Fruit fly (Drosophila melanogaster) whole organism, adult: ENCODE measurements around the gene CG44303.
A peak's percentile ranks its signal among the peaks of the same experiment; 100 is the strongest.

ENCODE experiments used
- CG11617 ChIP-seq: fragments of 200-800 bp; sonication (Bioruptor generic); optimal IDR thresholded peaks from 2 replicates; lab custom pipeline; 2017; ENCODE audit warnings: mild to moderate bottlenecking, missing biosample characterization, missing genetic modification reagents, missing genetic modification characterization
- CG12768 ChIP-seq: fragments of 200-800 bp; sonication (Bioruptor generic); optimal IDR thresholded peaks from 2 replicates; lab custom pipeline; 2017; ENCODE audit warnings: missing biosample characterization, missing genetic modification characterization, mild to moderate bottlenecking, moderate library complexity, missing genetic modification reagents
- CG14711 ChIP-seq: fragments of 200-800 bp; sonication (Bioruptor generic); optimal IDR thresholded peaks from 2 replicates; lab custom pipeline; 2018; ENCODE audit warnings: missing biosample characterization, mild to moderate bottlenecking, missing genetic modification characterization, moderate library complexity
- CG1620 ChIP-seq: fragments of 200-800 bp; sonication (Bioruptor generic); optimal IDR thresholded peaks from 2 replicates; lab custom pipeline; 2016; ENCODE audit warnings: missing biosample characterization, missing genetic modification characterization
- CG33017 ChIP-seq: fragments of 200-800 bp; sonication (Bioruptor generic); optimal IDR thresholded peaks from 2 replicates; lab custom pipeline; 2018; ENCODE audit warnings: missing biosample characterization, mild to moderate bottlenecking, missing genetic modification characterization, moderate library complexity
- CG5204 ChIP-seq: fragments of 200-800 bp; sonication (Bioruptor generic); optimal IDR thresholded peaks from 2 replicates; lab custom pipeline; 2016; ENCODE audit warnings: missing biosample characterization, missing genetic modification characterization
- CG7045 ChIP-seq: fragments of 200-800 bp; sonication (Bioruptor generic); optimal IDR thresholded peaks from 2 replicates; lab custom pipeline; 2017; ENCODE audit warnings: missing biosample characterization, mild to moderate bottlenecking, missing genetic modification characterization
- CG7101 ChIP-seq: fragments of 200-800 bp; sonication (Bioruptor generic); optimal IDR thresholded peaks from 2 replicates; lab custom pipeline; 2018; ENCODE audit warnings: missing biosample characterization, mild to moderate bottlenecking, missing genetic modification characterization, moderate library complexity
- Clk ChIP-seq: fragments of 200-800 bp; sonication (Bioruptor generic); optimal IDR thresholded peaks from 2 replicates; lab custom pipeline; 2017; ENCODE audit warnings: missing biosample characterization, missing genetic modification characterization
- Crg-1 ChIP-seq: fragments of 200-800 bp; sonication (Bioruptor generic); optimal IDR thresholded peaks from 2 replicates; lab custom pipeline; 2016; ENCODE audit warnings: missing biosample characterization, missing genetic modification characterization
- Hr96 ChIP-seq: fragments of 200-800 bp; sonication (Bioruptor generic); optimal IDR thresholded peaks from 2 replicates; lab custom pipeline; 2016; ENCODE audit warnings: missing biosample characterization, missing genetic modification characterization
- Mnt ChIP-seq: fragments of 200-800 bp; sonication (Bioruptor generic); optimal IDR thresholded peaks from 2 replicates; lab custom pipeline; 2016; ENCODE audit warnings: missing biosample characterization, mild to moderate bottlenecking, missing genetic modification characterization
- bab1 ChIP-seq: fragments of 200-800 bp; sonication (Bioruptor generic); optimal IDR thresholded peaks from 3 replicates; lab custom pipeline; 2019; ENCODE audit warnings: missing biosample characterization, mild to moderate bottlenecking, missing genetic modification characterization, moderate library complexity
- cic ChIP-seq: fragments of 200-800 bp; sonication (Bioruptor generic); optimal IDR thresholded peaks from 2 replicates; lab custom pipeline; 2017; ENCODE audit warnings: missing biosample characterization, mild to moderate bottlenecking, missing genetic modification characterization, moderate library complexity
- cnc ChIP-seq, 2 experiments: fragments of >200 bp; optimal IDR thresholded peaks; 2 replicates each; lab custom pipeline; 2017
- kay ChIP-seq: fragments of 200-800 bp; sonication (Bioruptor generic); peaks from one replicate; lab custom pipeline; 2016; ENCODE audit warnings: missing biosample characterization, missing genetic modification characterization, borderline replicate concordance
- ovo ChIP-seq: fragments of 200-800 bp; sonication (Bioruptor generic); optimal IDR thresholded peaks from 2 replicates; lab custom pipeline; 2016; ENCODE audit warnings: missing biosample characterization, missing genetic modification characterization
- pad ChIP-seq: fragments of 200-800 bp; sonication (Bioruptor generic); optimal IDR thresholded peaks from 3 replicates; lab custom pipeline; 2017; ENCODE audit warnings: missing biosample characterization, missing genetic modification characterization, mild to moderate bottlenecking, moderate library complexity, missing genetic modification reagents
- tj ChIP-seq: fragments of 200-800 bp; sonication (Bioruptor generic); optimal IDR thresholded peaks from 3 replicates; lab custom pipeline; 2017; ENCODE audit warnings: missing biosample characterization, mild to moderate bottlenecking, missing genetic modification characterization, moderate library complexity
- toe ChIP-seq: fragments of 200-800 bp; sonication (Bioruptor generic); optimal IDR thresholded peaks from 2 replicates; lab custom pipeline; 2016; ENCODE audit warnings: missing biosample characterization, missing genetic modification characterization

The CG44303 gene

DNA sequence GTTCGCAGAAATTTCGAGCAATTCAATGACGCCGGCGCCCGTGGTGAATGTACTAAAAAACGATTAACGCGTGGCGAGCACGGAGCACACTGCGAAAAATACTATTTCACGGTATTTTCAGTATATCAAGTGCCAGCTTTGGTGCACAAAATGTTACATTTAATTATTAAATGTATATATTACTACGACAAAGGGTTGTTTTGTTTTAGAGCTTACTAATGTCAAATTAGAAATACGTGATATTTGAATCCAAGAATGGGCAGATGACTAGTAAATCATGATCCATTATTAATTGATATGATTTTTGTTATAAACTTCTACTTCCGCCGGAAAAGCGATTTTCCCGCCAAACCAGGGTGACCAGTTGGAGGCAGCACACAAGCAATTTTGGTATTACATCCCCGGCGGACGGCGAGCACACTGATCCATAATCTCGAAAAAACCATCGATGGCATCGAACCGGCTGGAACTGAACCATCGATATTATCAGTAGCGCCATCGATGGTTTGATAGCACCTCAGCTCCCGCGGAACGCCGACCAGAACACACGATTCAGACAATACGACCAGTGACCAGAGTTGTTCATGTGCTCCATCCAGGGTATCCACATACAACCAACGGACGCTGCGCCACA, 32.9 kb downstream of the CG44303 start, which contains the start of the genes CG3226 and Cdc7:
Gene CG3226 (minus strand): TSS at position 51 of the 634 bp plus-strand sequence.
Gene Cdc7 (plus strand): TSS at position 344 of the 634 bp plus-strand sequence.
- TF ChIP-seq CG5204 (no peak), tj (peak; percentile 66), CG7045 (no peak), CG11617 (GFP tag; lab: Kevin White, UChicago) (peak; percentile 88), Mnt (GFP tag; lab: Kevin White, UChicago) (peak; percentile 79), Crg-1 (GFP tag; lab: Kevin White, UChicago) (peak; percentile 80), cnc (optimal IDR thresholded peaks at IDR 0.05; lab: Kevin White, UChicago) (no peak), Clk (GFP tag; lab: Kevin White, UChicago) (no peak), CG1620 (GFP tag; lab: Kevin White, UChicago) (peak; percentile 82), CG7101 (tag; lab: Kevin White, UChicago) (peak; percentile 90), pad (GFP tag; lab: Kevin White, UChicago) (peak; percentile 74), ovo (GFP tag; lab: Kevin White, UChicago) (peak; percentile 52), kay (GFP tag; lab: Kevin White, UChicago) (no peak), cic (GFP tag; lab: Kevin White, UChicago) (peak; percentile 39), Hr96 (GFP tag; lab: Kevin White, UChicago) (no peak), CG33017 (tag; lab: Kevin White, UChicago) (peak; percentile 3), CG14711 (tag; lab: Kevin White, UChicago) (peak; percentile 83), CG12768 (GFP tag; lab: Kevin White, UChicago) (no peak), toe (GFP tag; lab: Kevin White, UChicago) (peak; percentile 36), bab1 (peak; percentile 91)

DNA sequence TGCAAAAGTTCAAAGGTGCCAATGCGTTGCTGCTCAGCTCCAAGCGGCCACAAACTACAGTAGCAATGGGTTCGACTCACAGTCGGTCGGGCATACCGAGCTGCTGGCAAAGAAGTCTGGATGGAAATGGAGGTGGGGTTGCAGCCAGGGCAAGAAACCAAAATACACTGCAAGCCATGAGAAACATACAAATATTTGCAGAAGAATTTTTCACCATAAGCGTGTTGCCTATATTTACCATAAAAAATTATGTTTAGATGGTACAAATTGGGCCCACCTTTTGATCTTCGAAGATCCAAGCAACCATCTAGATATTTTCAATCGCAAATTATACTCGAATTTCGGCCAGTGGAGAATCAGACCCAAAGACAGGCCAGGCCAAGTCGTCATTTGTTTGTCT, 40.4 kb downstream of the CG44303 start:
- TF ChIP-seq Mnt (GFP tag; lab: Kevin White, UChicago), result no peak
- TF ChIP-seq CG7045, result no peak
- TF ChIP-seq CG11617 (GFP tag; lab: Kevin White, UChicago), result no peak
- no peak for TF ChIP-seq tj
- TF ChIP-seq Crg-1 (GFP tag; lab: Kevin White, UChicago), result no peak
- TF ChIP-seq CG5204, result no peak
- no peak for TF ChIP-seq cnc (optimal IDR thresholded peaks at IDR 0.05; lab: Kevin White, UChicago)
- no peak for TF ChIP-seq toe (GFP tag; lab: Kevin White, UChicago)
- TF ChIP-seq ovo (GFP tag; lab: Kevin White, UChicago), result no peak
- TF ChIP-seq CG1620 (GFP tag; lab: Kevin White, UChicago), result no peak
- no peak for TF ChIP-seq Clk (GFP tag; lab: Kevin White, UChicago)
- TF ChIP-seq CG33017 (tag; lab: Kevin White, UChicago), result no peak
- no peak for TF ChIP-seq pad (GFP tag; lab: Kevin White, UChicago)
- TF ChIP-seq cic (GFP tag; lab: Kevin White, UChicago), result no peak
- no peak for TF ChIP-seq kay (GFP tag; lab: Kevin White, UChicago)
- TF ChIP-seq CG14711 (tag; lab: Kevin White, UChicago), result no peak
- TF ChIP-seq bab1, result no peak
- TF ChIP-seq CG7101 (tag; lab: Kevin White, UChicago), result no peak

DNA sequence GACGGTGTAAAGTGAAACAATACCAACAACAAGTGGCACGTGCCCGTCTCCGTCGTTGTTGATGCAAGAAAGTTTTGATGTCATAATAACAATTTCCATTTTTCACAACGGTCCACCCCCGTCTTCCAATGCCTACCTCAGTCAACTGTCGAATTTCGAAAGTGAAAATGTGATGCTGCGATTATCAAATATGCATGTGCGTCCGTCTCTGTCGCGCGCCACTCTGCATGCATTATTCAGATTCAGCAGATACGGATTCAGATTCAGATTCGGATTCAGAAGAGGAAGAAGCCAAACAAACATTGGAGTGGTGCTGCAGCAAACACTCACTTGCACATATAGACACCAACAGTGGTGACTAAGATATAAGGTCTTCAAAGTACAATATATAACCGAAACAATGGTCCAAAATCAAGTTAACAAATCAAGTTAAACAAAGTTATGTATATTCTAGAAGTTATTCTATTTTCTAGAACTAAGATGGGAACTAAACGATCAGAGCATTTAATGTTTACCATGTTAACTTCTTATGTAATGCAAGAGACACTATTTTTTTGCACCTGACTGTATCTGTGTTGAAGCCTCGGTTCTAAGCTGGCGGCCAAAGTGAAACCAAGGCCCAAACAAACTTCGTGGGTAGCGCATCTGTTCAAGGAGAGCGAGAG, 44.5 kb downstream of the CG44303 start:
- TF ChIP-seq CG7045 (no peak), CG7101 (tag; lab: Kevin White, UChicago) (peak; percentile 11), tj (peak; percentile 0), Clk (GFP tag; lab: Kevin White, UChicago) (no peak), CG14711 (tag; lab: Kevin White, UChicago) (peak; percentile 3), Hr96 (GFP tag; lab: Kevin White, UChicago) (no peak), cic (GFP tag; lab: Kevin White, UChicago) (no peak), CG33017 (tag; lab: Kevin White, UChicago) (no peak)

DNA sequence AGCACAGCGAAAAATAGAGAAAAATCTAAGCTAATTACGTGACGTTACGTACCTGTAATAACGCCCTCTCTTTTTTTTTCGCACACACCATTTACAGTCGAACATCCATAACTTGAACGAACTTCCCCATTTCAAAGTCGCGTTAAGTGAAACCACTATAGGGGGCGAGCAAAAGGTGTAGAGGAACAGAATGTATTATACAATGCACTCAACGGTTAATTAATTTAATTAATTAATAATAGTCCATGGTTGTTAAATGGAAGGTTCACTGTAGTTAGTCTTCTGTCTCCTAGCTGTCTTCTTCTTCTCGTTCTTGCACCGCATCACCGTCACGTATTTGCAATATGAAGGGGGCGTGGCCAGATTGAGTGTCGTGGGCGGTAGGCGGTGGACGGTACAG, 45.6 kb downstream of the CG44303 start:
- peak; percentile 1 for TF ChIP-seq CG11617 (GFP tag; lab: Kevin White, UChicago)
- TF ChIP-seq pad (GFP tag; lab: Kevin White, UChicago), result no peak
- TF ChIP-seq CG1620 (GFP tag; lab: Kevin White, UChicago), result peak; percentile 22
- no peak for TF ChIP-seq Mnt (GFP tag; lab: Kevin White, UChicago)
- no peak for TF ChIP-seq tj
- TF ChIP-seq bab1, result peak; percentile 88
- TF ChIP-seq CG14711 (tag; lab: Kevin White, UChicago), result peak; percentile 57
- TF ChIP-seq CG7101 (tag; lab: Kevin White, UChicago), result peak; percentile 72
- peak; percentile 4 for TF ChIP-seq CG5204
- TF ChIP-seq Hr96 (GFP tag; lab: Kevin White, UChicago), result peak; percentile 47
- TF ChIP-seq CG33017 (tag; lab: Kevin White, UChicago), result no peak

DNA sequence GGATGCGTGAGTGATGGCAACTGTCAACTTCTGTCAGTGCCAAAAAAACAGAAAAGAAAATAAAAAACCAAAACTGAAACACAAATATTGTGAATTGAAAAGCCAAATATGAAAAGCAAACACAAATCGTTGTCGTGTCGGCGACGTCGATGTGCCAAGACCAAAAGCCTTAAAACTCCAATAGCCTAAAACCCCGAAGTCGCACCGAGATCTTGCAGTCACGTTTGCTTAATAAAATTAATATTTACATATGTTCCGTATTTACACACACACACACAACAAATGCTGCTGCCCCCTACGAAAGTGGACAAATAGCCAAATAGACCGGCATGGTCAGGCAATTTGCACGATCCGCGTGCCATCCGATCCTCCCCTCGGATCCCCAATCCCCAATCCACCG, 49.1 kb downstream of the CG44303 start:
- TF ChIP-seq CG14711 (tag; lab: Kevin White, UChicago), result no peak
- no peak for TF ChIP-seq Mnt (GFP tag; lab: Kevin White, UChicago)
- TF ChIP-seq cic (GFP tag; lab: Kevin White, UChicago), result no peak
- TF ChIP-seq CG33017 (tag; lab: Kevin White, UChicago), result no peak
- no peak for TF ChIP-seq Clk (GFP tag; lab: Kevin White, UChicago)
- no peak for TF ChIP-seq CG11617 (GFP tag; lab: Kevin White, UChicago)
- no peak for TF ChIP-seq Hr96 (GFP tag; lab: Kevin White, UChicago)
- TF ChIP-seq CG12768 (GFP tag; lab: Kevin White, UChicago), result no peak
- TF ChIP-seq bab1, result no peak
- no peak for TF ChIP-seq kay (GFP tag; lab: Kevin White, UChicago)
- TF ChIP-seq toe (GFP tag; lab: Kevin White, UChicago), result no peak
- TF ChIP-seq Crg-1 (GFP tag; lab: Kevin White, UChicago), result no peak
- TF ChIP-seq tj, result no peak
- TF ChIP-seq cnc (optimal IDR thresholded peaks at IDR 0.05; lab: Kevin White, UChicago), result no peak
